Worm (Caenorhabditis elegans): ENCODE data around the gene C13A2.4.

Gene C13A2.4

DNA sequence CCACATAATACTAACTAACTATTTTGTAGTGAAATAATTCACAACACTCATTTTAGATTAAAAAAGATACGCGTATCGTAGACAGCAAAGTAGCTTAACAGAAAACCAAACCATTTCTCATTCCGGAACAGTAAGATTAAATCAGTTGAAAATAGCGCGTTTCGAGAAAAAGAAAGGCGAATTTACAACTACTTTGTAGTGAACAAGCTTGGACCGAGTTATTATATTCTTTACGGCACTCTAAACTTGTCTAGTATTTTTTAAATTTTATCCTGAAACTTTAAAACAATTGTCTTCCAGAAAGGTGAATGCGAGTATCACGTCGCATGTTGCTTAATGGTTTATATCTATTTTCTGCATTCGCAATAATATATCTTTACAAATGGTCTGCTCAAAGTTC lies at the start of gene C13A2.4:
C13A2.4 (plus strand) TSS at position 301 of the 400 bp plus-strand sequence.
- TF ChIP-seq hmbx-1 (tag; optimal IDR thresholded peaks at IDR 0.05) (no peak), flt-1 (GFP tag; IDR thresholded peaks at IDR 0.05) (no peak), pes-1 (GFP tag; IDR thresholded peaks at IDR 0.05) (no peak), ceh-13 (GFP tag; optimal IDR thresholded peaks at IDR 0.05) (no peak), ceh-36 (tag; optimal IDR thresholded peaks at IDR 0.05) (no peak), tbx-37 (GFP tag; conservative IDR thresholded peaks at IDR 0.05) (no peak), aly-1 (tag; optimal IDR thresholded peaks at IDR 0.05) (no peak)

DNA sequence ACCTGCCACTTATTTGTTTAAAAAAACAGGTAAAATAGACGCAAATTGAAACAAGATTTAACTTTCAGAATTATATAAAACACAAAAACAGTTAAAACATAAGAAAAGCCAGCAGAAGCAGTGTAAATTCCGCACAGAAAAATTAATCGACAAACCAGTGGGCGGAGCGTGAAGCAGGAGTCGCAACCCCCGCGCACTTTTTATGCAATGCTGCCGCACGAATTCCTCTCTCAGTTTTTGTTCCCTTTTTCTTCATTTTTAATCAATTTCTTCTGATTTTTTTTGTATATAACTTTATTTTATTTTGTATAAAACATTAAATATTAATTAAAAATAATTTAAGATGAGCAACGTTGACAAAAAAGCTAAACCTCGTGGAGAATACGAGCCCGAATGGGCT lies 48.3 kb upstream of the C13A2.4 start, which contains the start of the genes gei-6 and krr-1:
gei-6 (minus strand) TSS at position 2 of the 400 bp plus-strand sequence.
krr-1 (plus strand) TSS at position 344 of the 400 bp plus-strand sequence.
- TF ChIP-seq hmbx-1 (tag; optimal IDR thresholded peaks at IDR 0.05) (peak; percentile 31), hnd-1 (tag; optimal IDR thresholded peaks at IDR 0.05) (peak; percentile 70), sea-1 (GFP tag; conservative IDR thresholded peaks at IDR 0.05) (peak; percentile 90), B0310.2 (tag; optimal IDR thresholded peaks at IDR 0.05) (peak; percentile 66), ceh-36 (tag; optimal IDR thresholded peaks at IDR 0.05) (peak; percentile 87), flt-1 (GFP tag; IDR thresholded peaks at IDR 0.05) (peak; percentile 84), tra-4 (tag; optimal IDR thresholded peaks at IDR 0.05) (no peak), tbx-11 (GFP tag; IDR thresholded peaks at IDR 0.05) (peak; percentile 92), ama-1 (optimal IDR thresholded peaks at IDR 0.05) (no peak), ets-7 (tag; optimal IDR thresholded peaks at IDR 0.05) (no peak), F13C5.2 (tag; optimal IDR thresholded peaks at IDR 0.05) (peak; percentile 90), hmg-4 (GFP tag; optimal IDR thresholded peaks at IDR 0.05) (peak; percentile 83), ceh-13 (GFP tag; optimal IDR thresholded peaks at IDR 0.05) (peak; percentile 73), aly-1 (tag; optimal IDR thresholded peaks at IDR 0.05) (peak; percentile 22), tbx-37 (GFP tag; conservative IDR thresholded peaks at IDR 0.05) (peak; percentile 88), pes-1 (GFP tag; IDR thresholded peaks at IDR 0.05) (peak; percentile 90), scrt-1 (GFP tag; IDR thresholded peaks at IDR 0.05) (peak; percentile 85)

DNA sequence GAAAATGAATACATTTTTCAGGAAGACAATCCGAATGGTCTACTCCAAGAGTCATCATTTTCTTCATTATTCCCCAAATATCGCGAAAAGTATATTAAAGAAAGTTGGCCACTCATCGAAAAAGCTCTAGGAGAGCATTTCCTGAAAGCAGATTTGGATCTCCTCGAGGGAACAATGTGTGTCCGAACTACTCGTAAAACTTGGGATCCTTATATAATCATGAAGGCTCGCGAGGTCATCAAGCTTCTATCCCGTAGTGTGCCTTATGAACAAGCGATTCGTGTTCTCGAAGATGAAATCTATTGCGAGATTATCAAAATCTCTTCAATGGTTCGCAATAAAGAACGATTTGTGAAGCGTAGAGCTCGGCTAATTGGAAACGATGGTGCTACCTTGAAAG lies 47.7 kb upstream of the C13A2.4 start:
- TF ChIP-seq ceh-13 (GFP tag; optimal IDR thresholded peaks at IDR 0.05) (no peak), F13C5.2 (tag; optimal IDR thresholded peaks at IDR 0.05) (no peak), tbx-11 (GFP tag; IDR thresholded peaks at IDR 0.05) (no peak), pes-1 (GFP tag; IDR thresholded peaks at IDR 0.05) (no peak), hmg-4 (GFP tag; optimal IDR thresholded peaks at IDR 0.05) (no peak)

DNA sequence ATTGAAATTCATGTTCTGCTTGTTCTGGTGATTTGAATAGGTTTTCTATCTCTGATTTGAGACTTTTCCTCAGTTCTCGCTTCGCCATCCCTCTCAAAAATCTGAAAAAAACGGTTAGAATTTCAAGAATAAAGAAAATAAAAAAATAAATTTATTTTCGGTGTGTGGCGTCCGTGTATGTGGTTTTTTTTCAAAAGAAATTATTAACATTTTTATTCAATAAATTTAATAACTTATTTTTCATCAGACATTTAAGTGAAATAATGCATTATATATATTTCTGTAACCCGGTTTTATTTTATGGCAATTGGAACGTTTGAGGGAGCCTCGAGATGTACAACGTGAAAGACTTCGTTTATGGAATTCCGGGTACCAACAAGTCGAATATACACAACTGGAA lies 44.5 kb upstream of the C13A2.4 start, which contains the start of gene C05C8.5:
C05C8.5 (minus strand) TSS at position 101 of the 400 bp plus-strand sequence.
- TF ChIP-seq ceh-13 (GFP tag; optimal IDR thresholded peaks at IDR 0.05): no peak
- TF ChIP-seq tbx-37 (GFP tag; conservative IDR thresholded peaks at IDR 0.05): no peak
- no peak for TF ChIP-seq B0310.2 (tag; optimal IDR thresholded peaks at IDR 0.05)
- no peak for TF ChIP-seq ets-7 (tag; optimal IDR thresholded peaks at IDR 0.05)
- TF ChIP-seq hmbx-1 (tag; optimal IDR thresholded peaks at IDR 0.05): no peak
- no peak for TF ChIP-seq tra-4 (tag; optimal IDR thresholded peaks at IDR 0.05)
- TF ChIP-seq ama-1 (optimal IDR thresholded peaks at IDR 0.05): no peak
- TF ChIP-seq aly-1 (tag; optimal IDR thresholded peaks at IDR 0.05): no peak

DNA sequence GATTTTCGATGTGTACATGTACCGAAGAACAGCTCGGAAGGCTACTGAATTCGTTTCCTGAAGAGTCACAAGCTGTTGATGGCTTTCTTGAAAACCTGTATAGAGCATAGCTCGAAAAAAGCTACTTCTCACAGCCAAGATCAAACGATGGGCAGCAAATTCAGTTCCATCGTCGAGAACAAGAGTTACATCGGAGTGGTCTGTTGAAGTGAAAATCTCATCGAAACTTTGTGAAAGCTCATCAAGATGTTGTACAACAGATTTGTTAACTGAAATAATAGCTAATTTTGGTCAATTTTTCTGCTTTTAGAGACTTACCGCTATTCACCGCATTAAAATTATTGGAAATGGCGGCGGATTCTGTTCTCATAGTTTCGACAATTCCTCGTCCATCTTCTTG lies 42.5 kb upstream of the C13A2.4 start:
- no peak for TF ChIP-seq ets-7 (tag; optimal IDR thresholded peaks at IDR 0.05)
- no peak for TF ChIP-seq ceh-13 (GFP tag; optimal IDR thresholded peaks at IDR 0.05)
- no peak for TF ChIP-seq hmg-4 (GFP tag; optimal IDR thresholded peaks at IDR 0.05)
- TF ChIP-seq pes-1 (GFP tag; IDR thresholded peaks at IDR 0.05): no peak
- no peak for TF ChIP-seq tra-4 (tag; optimal IDR thresholded peaks at IDR 0.05)

DNA sequence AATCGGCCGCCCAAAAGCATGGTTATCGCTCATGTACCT lies 42.3 kb upstream of the C13A2.4 start, which contains the start of gene hpo-9:
hpo-9 (minus strand) TSS at position 37 of the 39 bp plus-strand sequence.
- TF ChIP-seq ets-7 (tag; optimal IDR thresholded peaks at IDR 0.05): no peak
- no peak for TF ChIP-seq ama-1 (optimal IDR thresholded peaks at IDR 0.05)
- no peak for TF ChIP-seq ceh-36 (tag; optimal IDR thresholded peaks at IDR 0.05)
- TF ChIP-seq tbx-11 (GFP tag; IDR thresholded peaks at IDR 0.05): no peak
- TF ChIP-seq sea-1 (GFP tag; conservative IDR thresholded peaks at IDR 0.05): no peak
- TF ChIP-seq B0310.2 (tag; optimal IDR thresholded peaks at IDR 0.05): no peak
- TF ChIP-seq aly-1 (tag; optimal IDR thresholded peaks at IDR 0.05): no peak
- TF ChIP-seq hmbx-1 (tag; optimal IDR thresholded peaks at IDR 0.05): no peak
- TF ChIP-seq scrt-1 (GFP tag; IDR thresholded peaks at IDR 0.05): no peak
- TF ChIP-seq flt-1 (GFP tag; IDR thresholded peaks at IDR 0.05): no peak
- no peak for TF ChIP-seq hnd-1 (tag; optimal IDR thresholded peaks at IDR 0.05)
- TF ChIP-seq tbx-37 (GFP tag; conservative IDR thresholded peaks at IDR 0.05): no peak
- no peak for TF ChIP-seq hmg-4 (GFP tag; optimal IDR thresholded peaks at IDR 0.05)
- no peak for TF ChIP-seq F13C5.2 (tag; optimal IDR thresholded peaks at IDR 0.05)
- TF ChIP-seq ceh-13 (GFP tag; optimal IDR thresholded peaks at IDR 0.05): no peak
- no peak for TF ChIP-seq pes-1 (GFP tag; IDR thresholded peaks at IDR 0.05)
- no peak for TF ChIP-seq tra-4 (tag; optimal IDR thresholded peaks at IDR 0.05)

DNA sequence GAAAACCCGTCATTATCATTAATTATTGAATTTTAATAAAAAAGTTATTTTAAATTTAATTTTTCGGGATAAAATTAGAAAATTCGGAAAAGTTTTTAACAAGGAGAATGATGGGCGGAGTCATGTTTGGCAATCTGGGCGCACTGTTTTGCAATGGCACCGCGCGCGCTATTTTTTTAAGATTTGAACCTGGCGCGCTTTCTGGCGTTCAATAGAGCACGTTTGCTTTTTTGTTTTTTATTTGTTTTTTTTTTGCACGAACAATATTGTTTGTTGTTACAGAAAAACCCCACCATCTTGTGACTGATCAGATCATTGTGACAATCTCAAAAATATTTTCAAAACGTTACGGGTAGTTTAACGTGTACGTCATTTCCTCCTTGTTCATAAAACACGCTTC lies 42.1 kb upstream of the C13A2.4 start, which contains the start of gene hyls-1:
hyls-1 (plus strand) TSS at position 249 of the 400 bp plus-strand sequence.
- TF ChIP-seq ets-7 (tag; optimal IDR thresholded peaks at IDR 0.05) (no peak), ceh-13 (GFP tag; optimal IDR thresholded peaks at IDR 0.05) (no peak), tbx-37 (GFP tag; conservative IDR thresholded peaks at IDR 0.05) (peak; percentile 41; the same call in 1 of the 2 replicates), F13C5.2 (tag; optimal IDR thresholded peaks at IDR 0.05) (peak; percentile 60), hmg-4 (GFP tag; optimal IDR thresholded peaks at IDR 0.05) (peak; percentile 5)

DNA sequence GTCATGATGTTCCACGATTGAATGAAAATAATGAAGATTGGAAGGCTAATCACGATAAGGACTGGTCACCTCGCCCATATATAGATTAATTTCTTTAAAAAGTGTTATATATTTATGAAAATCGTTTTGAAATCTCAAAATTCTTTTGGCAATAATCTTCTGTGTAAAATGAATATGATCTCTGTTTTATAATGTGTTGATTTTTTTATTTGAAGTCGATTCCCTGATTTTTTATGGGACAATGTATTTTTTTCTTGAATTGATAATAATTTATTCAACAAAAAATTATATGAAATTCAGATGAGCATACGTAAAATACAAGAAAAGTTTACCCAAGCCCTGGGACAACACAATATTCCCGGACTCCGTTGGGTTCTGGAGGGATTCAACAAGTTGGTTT lies 39.7 kb upstream of the C13A2.4 start, which contains the start of gene C05C8.1:
C05C8.1 (plus strand) TSS at position 301 of the 400 bp plus-strand sequence.
- TF ChIP-seq ceh-36 (tag; optimal IDR thresholded peaks at IDR 0.05): no peak
- TF ChIP-seq B0310.2 (tag; optimal IDR thresholded peaks at IDR 0.05): no peak
- TF ChIP-seq hmg-4 (GFP tag; optimal IDR thresholded peaks at IDR 0.05): no peak
- no peak for TF ChIP-seq tra-4 (tag; optimal IDR thresholded peaks at IDR 0.05)
- no peak for TF ChIP-seq ama-1 (optimal IDR thresholded peaks at IDR 0.05)
- no peak for TF ChIP-seq pes-1 (GFP tag; IDR thresholded peaks at IDR 0.05)
- no peak for TF ChIP-seq tbx-11 (GFP tag; IDR thresholded peaks at IDR 0.05)
- no peak for TF ChIP-seq flt-1 (GFP tag; IDR thresholded peaks at IDR 0.05)
- no peak for TF ChIP-seq ceh-13 (GFP tag; optimal IDR thresholded peaks at IDR 0.05)
- no peak for TF ChIP-seq tbx-37 (GFP tag; conservative IDR thresholded peaks at IDR 0.05)
- no peak for TF ChIP-seq aly-1 (tag; optimal IDR thresholded peaks at IDR 0.05)
- no peak for TF ChIP-seq hmbx-1 (tag; optimal IDR thresholded peaks at IDR 0.05)
- TF ChIP-seq ets-7 (tag; optimal IDR thresholded peaks at IDR 0.05): no peak
- no peak for TF ChIP-seq scrt-1 (GFP tag; IDR thresholded peaks at IDR 0.05)
- TF ChIP-seq F13C5.2 (tag; optimal IDR thresholded peaks at IDR 0.05): no peak
- TF ChIP-seq sea-1 (GFP tag; conservative IDR thresholded peaks at IDR 0.05): no peak

All from whole organism, early embryonic.